Fruit fly (Drosophila melanogaster): Measurements from ENCODE around the gene CG10646.

The CG10646 gene

DNA sequence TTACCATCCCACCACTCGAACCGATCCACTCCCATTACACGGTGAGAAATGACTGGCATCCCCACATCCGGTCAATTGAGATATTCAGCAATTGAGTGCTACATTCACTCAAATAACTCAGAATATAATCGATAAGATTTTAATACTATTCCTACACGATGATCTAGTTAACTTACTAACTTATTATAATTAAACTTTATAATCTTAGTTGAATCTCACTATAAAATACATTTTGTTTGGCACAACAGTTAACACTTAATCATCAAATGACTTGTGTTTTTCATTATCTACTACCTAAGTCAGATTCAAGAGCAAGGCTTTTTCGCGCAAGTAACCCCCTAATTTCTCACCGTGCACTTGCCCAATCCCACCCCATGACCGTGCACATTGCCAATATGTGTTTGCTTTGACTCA is 8.4 kb downstream of the CG10646 start (continued):
- TF ChIP-seq ewg (GFP tag; optimal IDR thresholded peaks at IDR 0.05) (no peak), CG8388 (GFP tag; optimal IDR thresholded peaks at IDR 0.05) (peak; percentile 48), CG1603 (tag; optimal IDR thresholded peaks at IDR 0.05) (peak; percentile 18), Trl (optimal IDR thresholded peaks at IDR 0.05) (no peak), Trl (GFP tag; optimal IDR thresholded peaks at IDR 0.05) (no peak), stwl (tag; optimal IDR thresholded peaks at IDR 0.05) (no peak), ase (GFP tag; IDR thresholded peaks at IDR 0.05) (no peak), CkIIα-i1 (GFP tag; IDR thresholded peaks at IDR 0.05) (no peak), CG4854 (GFP tag; optimal IDR thresholded peaks at IDR 0.05) (no peak), hkb (optimal IDR thresholded peaks at IDR 0.05) (no peak), hkb (GFP tag; IDR thresholded peaks at IDR 0.05) (peak; percentile 39; the same call in 1 of the 2 replicates), CG3065 (GFP tag; optimal IDR thresholded peaks at IDR 0.05) (no peak), nom (GFP tag; optimal IDR thresholded peaks at IDR 0.05) (peak; percentile 79), CG3847 (GFP tag; IDR thresholded peaks at IDR 0.05) (no peak), CG16779 (GFP tag; IDR thresholded peaks at IDR 0.05) (no peak), CG10431 (GFP tag; optimal IDR thresholded peaks at IDR 0.05) (no peak), CG12155 (GFP tag; optimal IDR thresholded peaks at IDR 0.05) (no peak), fu2 (GFP tag; optimal IDR thresholded peaks at IDR 0.05) (no peak), CG14014 (GFP tag; IDR thresholded peaks at IDR 0.05) (no peak), chn (GFP tag; optimal IDR thresholded peaks at IDR 0.05) (no peak), CG15011 (GFP tag; optimal IDR thresholded peaks at IDR 0.05) (peak; percentile 4), Lim3 (GFP tag; IDR thresholded peaks at IDR 0.05) (no peak), fd102C (GFP tag; optimal IDR thresholded peaks at IDR 0.05) (no peak)

DNA sequence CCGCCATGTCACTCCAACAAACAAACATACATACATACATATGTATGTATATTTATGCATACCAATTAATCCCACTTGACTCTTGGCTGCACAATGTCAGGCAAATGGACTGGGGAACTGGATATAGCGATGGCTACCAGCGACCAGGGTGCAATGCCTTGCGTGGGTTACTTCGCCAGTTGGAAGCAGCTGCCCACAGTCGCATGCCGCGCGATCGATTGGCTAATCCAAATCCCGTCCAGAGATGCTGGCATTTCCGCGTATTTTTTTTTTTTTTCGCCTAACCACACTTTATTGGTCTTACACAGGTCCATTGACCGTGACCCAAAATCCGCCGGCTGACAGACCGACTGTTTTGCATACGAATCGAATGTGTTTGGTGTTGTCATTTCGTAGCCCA is 9.4 kb downstream of the CG10646 start:
- TF ChIP-seq chn (GFP tag; optimal IDR thresholded peaks at IDR 0.05) = no peak
- TF ChIP-seq Atf-2 (GFP tag; optimal IDR thresholded peaks at IDR 0.05) = no peak
- TF ChIP-seq pb (GFP tag; optimal IDR thresholded peaks at IDR 0.05) = no peak
- no peak for TF ChIP-seq H15 (GFP tag; IDR thresholded peaks at IDR 0.05)
- no peak for TF ChIP-seq sens-2 (GFP tag; IDR thresholded peaks at IDR 0.05)
- no peak for TF ChIP-seq ara (GFP tag; IDR thresholded peaks at IDR 0.05)
- TF ChIP-seq sqz (GFP tag; optimal IDR thresholded peaks at IDR 0.05) = peak; percentile 28
- TF ChIP-seq odd (GFP tag; optimal IDR thresholded peaks at IDR 0.05) = no peak
- TF ChIP-seq HLH54F (GFP tag; optimal IDR thresholded peaks at IDR 0.05) = no peak
- TF ChIP-seq Dref (GFP tag; IDR thresholded peaks at IDR 0.05) = no peak
- peak; percentile 58; the same call in 1 of the 3 replicates for TF ChIP-seq sr (GFP tag; IDR thresholded peaks at IDR 0.05)
- TF ChIP-seq CG11247 (GFP tag; IDR thresholded peaks at IDR 0.05) = no peak
- no peak for TF ChIP-seq CG3281 (GFP tag; optimal IDR thresholded peaks at IDR 0.05)
- TF ChIP-seq Sox102F (GFP tag; optimal IDR thresholded peaks at IDR 0.05) = no peak
- no peak for TF ChIP-seq CG12744 (GFP tag; optimal IDR thresholded peaks at IDR 0.05)
- no peak for TF ChIP-seq CG17802 (tag; optimal IDR thresholded peaks at IDR 0.05)
- TF ChIP-seq Dip2 (GFP tag; IDR thresholded peaks at IDR 0.05) = no peak
- TF ChIP-seq CG13624 (GFP tag; optimal IDR thresholded peaks at IDR 0.05) = no peak
- TF ChIP-seq NC2α (GFP tag; optimal IDR thresholded peaks at IDR 0.05) = no peak
- no peak for TF ChIP-seq Atf6 (GFP tag; IDR thresholded peaks at IDR 0.05)
- no peak for TF ChIP-seq CG6813 (GFP tag; optimal IDR thresholded peaks at IDR 0.05)
- peak; percentile 27; the same call in 1 of the 2 replicates for TF ChIP-seq vvl (GFP tag; IDR thresholded peaks at IDR 0.05)
- no peak for TF ChIP-seq CG12236 (GFP tag; optimal IDR thresholded peaks at IDR 0.05)
- TF ChIP-seq CG17912 (GFP tag; optimal IDR thresholded peaks at IDR 0.05) = no peak
- no peak for TF ChIP-seq CG14014 (GFP tag; IDR thresholded peaks at IDR 0.05)
- TF ChIP-seq CG8924 (tag; optimal IDR thresholded peaks at IDR 0.05) = no peak
- TF ChIP-seq ase (GFP tag; IDR thresholded peaks at IDR 0.05) = no peak
- TF ChIP-seq pan (optimal IDR thresholded peaks at IDR 0.05) = no peak
- no peak for TF ChIP-seq pan (GFP tag; optimal IDR thresholded peaks at IDR 0.05 in 1 of 2, IDR thresholded peaks at IDR 0.05 in 1 of 2)
- TF ChIP-seq trem (tag; optimal IDR thresholded peaks at IDR 0.05) = no peak
- TF ChIP-seq CG17361 (GFP tag; IDR thresholded peaks at IDR 0.05) = no peak
- TF ChIP-seq CG15601 (tag; optimal IDR thresholded peaks at IDR 0.05) = no peak
- TF ChIP-seq ftz-f1 (GFP tag; optimal IDR thresholded peaks at IDR 0.05) = peak; percentile 32
- no peak for TF ChIP-seq HLH3B (GFP tag; IDR thresholded peaks at IDR 0.05)
